Worm (Caenorhabditis elegans) whole organism, late embryonic: Measurements from ENCODE around the gene zyg-9.

ENCODE experiments used
- C08G9.2 ChIP-seq: sonication (generic microtip); optimal IDR thresholded peaks from 2 replicates; lab custom pipeline; 2016; ENCODE audit warnings: mild to moderate bottlenecking, missing genetic modification characterization, moderate library complexity, missing compliant biosample characterization
- F13H6.1 ChIP-seq: sonication (generic microtip); optimal IDR thresholded peaks from 2 replicates; lab custom pipeline; 2016; ENCODE audit warnings: missing genetic modification characterization, missing compliant biosample characterization
- ceh-24 ChIP-seq: sonication (generic microtip); optimal IDR thresholded peaks from 2 replicates; lab custom pipeline; 2016; ENCODE audit warnings: mild to moderate bottlenecking, missing genetic modification characterization, missing compliant biosample characterization
- ceh-6 ChIP-seq: fragments of 200-800 bp; sonication (Bioruptor generic); optimal IDR thresholded peaks from 2 replicates; lab custom pipeline; 2018; ENCODE audit warnings: mild to moderate bottlenecking, missing genetic modification characterization, missing compliant biosample characterization
- gmeb-2 ChIP-seq: sonication (generic microtip); optimal IDR thresholded peaks from 2 replicates; lab custom pipeline; 2016; ENCODE audit warnings: missing genetic modification characterization, inconsistent platforms, missing compliant biosample characterization
- nfya-1 ChIP-seq: sonication (generic microtip); optimal IDR thresholded peaks from 2 replicates; lab custom pipeline; 2017; ENCODE audit warnings: missing genetic modification characterization, mild to moderate bottlenecking, missing compliant biosample characterization, antibody characterized with exemption, moderate library complexity
- nhr-232 ChIP-seq: sonication (generic microtip); optimal IDR thresholded peaks from 2 replicates; lab custom pipeline; 2016; ENCODE audit warnings: missing genetic modification characterization, missing compliant biosample characterization
- pag-3 ChIP-seq: sonication (generic microtip); optimal IDR thresholded peaks from 2 replicates; lab custom pipeline; 2016; ENCODE audit warnings: missing compliant biosample characterization, missing genetic modification characterization, borderline replicate concordance
- rnt-1 ChIP-seq: sonication (generic microtip); optimal IDR thresholded peaks from 2 replicates; lab custom pipeline; 2016; ENCODE audit warnings: missing genetic modification characterization, missing compliant biosample characterization
- ttx-3 ChIP-seq: sonication (generic microtip); optimal IDR thresholded peaks from 2 replicates; lab custom pipeline; 2016; ENCODE audit warnings: missing genetic modification reagents, missing genetic modification characterization, missing compliant biosample characterization

ce11 chrII:8467809-8468208, 10.2 kb downstream of the zyg-9 start, which contains the start of gene M05D6.2:
- no peak for TF ChIP-seq F13H6.1
- no peak for TF ChIP-seq nfya-1 (tag; lab: Kevin White, UChicago)
- no peak for TF ChIP-seq ttx-3 (tag; lab: Kevin White, UChicago)
- TF ChIP-seq nhr-232 (tag; lab: Kevin White, UChicago) = no peak
- no peak for TF ChIP-seq ceh-24 (tag; lab: Kevin White, UChicago)
- TF ChIP-seq ceh-6 = no peak
- TF ChIP-seq rnt-1 (tag; lab: Kevin White, UChicago) = no peak
- no peak for TF ChIP-seq pag-3 (tag; lab: Kevin White, UChicago)
- no peak for TF ChIP-seq C08G9.2 (tag; lab: Kevin White, UChicago)
- no peak for TF ChIP-seq gmeb-2 (tag; lab: Kevin White, UChicago)
